Worm (Caenorhabditis elegans): ENCODE measurements around the gene F17H10.1.

The F17H10.1 gene

ce11 chrX:13104966-13105365 lies at the start of gene F17H10.1:
Gene F17H10.1 (plus strand): TSS chrX:13105241.
- TF ChIP-seq F13C5.2 (tag; optimal IDR thresholded peaks at IDR 0.05), result peak; percentile 18
- TF ChIP-seq ceh-13 (GFP tag; optimal IDR thresholded peaks at IDR 0.05), result no peak
- TF ChIP-seq ceh-36 (tag; optimal IDR thresholded peaks at IDR 0.05), result no peak
- TF ChIP-seq scrt-1 (GFP tag; IDR thresholded peaks at IDR 0.05), result no peak
- no peak for TF ChIP-seq ama-1 (optimal IDR thresholded peaks at IDR 0.05)
- no peak for TF ChIP-seq hnd-1 (tag; optimal IDR thresholded peaks at IDR 0.05)
- TF ChIP-seq tbx-11 (GFP tag; IDR thresholded peaks at IDR 0.05), result no peak
- TF ChIP-seq pes-1 (GFP tag; IDR thresholded peaks at IDR 0.05), result no peak
- TF ChIP-seq hmbx-1 (tag; optimal IDR thresholded peaks at IDR 0.05), result no peak
- no peak for TF ChIP-seq sea-1 (GFP tag; conservative IDR thresholded peaks at IDR 0.05)
- TF ChIP-seq B0310.2 (tag; optimal IDR thresholded peaks at IDR 0.05), result no peak
- no peak for TF ChIP-seq flt-1 (GFP tag; IDR thresholded peaks at IDR 0.05)
- peak; percentile 42; the same call in 1 of the 2 replicates for TF ChIP-seq tbx-37 (GFP tag; conservative IDR thresholded peaks at IDR 0.05)
- TF ChIP-seq aly-1 (tag; optimal IDR thresholded peaks at IDR 0.05), result no peak
- no peak for TF ChIP-seq tra-4 (tag; optimal IDR thresholded peaks at IDR 0.05)
- no peak for TF ChIP-seq ets-7 (tag; optimal IDR thresholded peaks at IDR 0.05)
- TF ChIP-seq hmg-4 (GFP tag; optimal IDR thresholded peaks at IDR 0.05), result peak; percentile 20

- TF ChIP-seq pes-1 (GFP tag; IDR thresholded peaks at IDR 0.05) (no peak), aly-1 (tag; optimal IDR thresholded peaks at IDR 0.05) (no peak), F13C5.2 (tag; optimal IDR thresholded peaks at IDR 0.05) (no peak), tbx-11 (GFP tag; IDR thresholded peaks at IDR 0.05) (no peak), tra-4 (tag; optimal IDR thresholded peaks at IDR 0.05) (no peak), ceh-36 (tag; optimal IDR thresholded peaks at IDR 0.05) (no peak), scrt-1 (GFP tag; IDR thresholded peaks at IDR 0.05) (no peak), hnd-1 (tag; optimal IDR thresholded peaks at IDR 0.05) (no peak), flt-1 (GFP tag; IDR thresholded peaks at IDR 0.05) (no peak), ama-1 (optimal IDR thresholded peaks at IDR 0.05) (no peak), hmg-4 (GFP tag; optimal IDR thresholded peaks at IDR 0.05) (no peak), ets-7 (tag; optimal IDR thresholded peaks at IDR 0.05) (no peak)
These were observed 49.5 kb upstream of the F17H10.1 start, which contains the start of gene K03A11.6 for ce11 chrX:13055560-13055959. Gene K03A11.6 (plus strand): TSS chrX:13055860.

- TF ChIP-seq ceh-36 (tag; optimal IDR thresholded peaks at IDR 0.05) (no peak), hmbx-1 (tag; optimal IDR thresholded peaks at IDR 0.05) (no peak), F13C5.2 (tag; optimal IDR thresholded peaks at IDR 0.05) (no peak), tra-4 (tag; optimal IDR thresholded peaks at IDR 0.05) (no peak), hnd-1 (tag; optimal IDR thresholded peaks at IDR 0.05) (no peak), B0310.2 (tag; optimal IDR thresholded peaks at IDR 0.05) (no peak), scrt-1 (GFP tag; IDR thresholded peaks at IDR 0.05) (no peak), ama-1 (optimal IDR thresholded peaks at IDR 0.05) (no peak), ceh-13 (GFP tag; optimal IDR thresholded peaks at IDR 0.05) (no peak), hmg-4 (GFP tag; optimal IDR thresholded peaks at IDR 0.05) (no peak)
These were observed 45.1 kb upstream of the F17H10.1 start for ce11 chrX:13059984-13060383.

- no peak for TF ChIP-seq B0310.2 (tag; optimal IDR thresholded peaks at IDR 0.05)
These were observed 43.7 kb upstream of the F17H10.1 start for ce11 chrX:13061366-13061765.

- TF ChIP-seq hnd-1 (tag; optimal IDR thresholded peaks at IDR 0.05) (no peak), tra-4 (tag; optimal IDR thresholded peaks at IDR 0.05) (no peak), B0310.2 (tag; optimal IDR thresholded peaks at IDR 0.05) (no peak), sea-1 (GFP tag; conservative IDR thresholded peaks at IDR 0.05) (no peak), tbx-11 (GFP tag; IDR thresholded peaks at IDR 0.05) (no peak), ceh-36 (tag; optimal IDR thresholded peaks at IDR 0.05) (no peak), aly-1 (tag; optimal IDR thresholded peaks at IDR 0.05) (no peak), hmbx-1 (tag; optimal IDR thresholded peaks at IDR 0.05) (no peak), pes-1 (GFP tag; IDR thresholded peaks at IDR 0.05) (no peak), hmg-4 (GFP tag; optimal IDR thresholded peaks at IDR 0.05) (no peak), flt-1 (GFP tag; IDR thresholded peaks at IDR 0.05) (no peak), F13C5.2 (tag; optimal IDR thresholded peaks at IDR 0.05) (no peak), ama-1 (optimal IDR thresholded peaks at IDR 0.05) (no peak), ceh-13 (GFP tag; optimal IDR thresholded peaks at IDR 0.05) (no peak), ets-7 (tag; optimal IDR thresholded peaks at IDR 0.05) (no peak), tbx-37 (GFP tag; conservative IDR thresholded peaks at IDR 0.05) (no peak)
These were observed 42.0 kb upstream of the F17H10.1 start, which contains the start of gene K03A11.5 for ce11 chrX:13062934-13063585. Gene K03A11.5 (plus strand): TSS chrX:13063535.

ce11 chrX:13071120-13071519 lies 33.9 kb upstream of the F17H10.1 start, which contains the start of gene cpx-2:
Gene cpx-2 (minus strand): TSS chrX:13071220.
- TF ChIP-seq ama-1 (optimal IDR thresholded peaks at IDR 0.05) (no peak), hnd-1 (tag; optimal IDR thresholded peaks at IDR 0.05) (no peak), F13C5.2 (tag; optimal IDR thresholded peaks at IDR 0.05) (no peak), aly-1 (tag; optimal IDR thresholded peaks at IDR 0.05) (no peak), flt-1 (GFP tag; IDR thresholded peaks at IDR 0.05) (no peak)

ce11 chrX:13074373-13074772 lies 30.7 kb upstream of the F17H10.1 start, which contains the start of gene ceh-28:
Gene ceh-28 (plus strand): TSS chrX:13074673.
- TF ChIP-seq hnd-1 (tag; optimal IDR thresholded peaks at IDR 0.05), result no peak
- no peak for TF ChIP-seq F13C5.2 (tag; optimal IDR thresholded peaks at IDR 0.05)
- TF ChIP-seq ama-1 (optimal IDR thresholded peaks at IDR 0.05), result no peak
- TF ChIP-seq tbx-11 (GFP tag; IDR thresholded peaks at IDR 0.05), result no peak
- no peak for TF ChIP-seq hmbx-1 (tag; optimal IDR thresholded peaks at IDR 0.05)
- no peak for TF ChIP-seq tbx-37 (GFP tag; conservative IDR thresholded peaks at IDR 0.05)
- no peak for TF ChIP-seq sea-1 (GFP tag; conservative IDR thresholded peaks at IDR 0.05)

- TF ChIP-seq sea-1 (GFP tag; conservative IDR thresholded peaks at IDR 0.05) (no peak), scrt-1 (GFP tag; IDR thresholded peaks at IDR 0.05) (no peak), ceh-13 (GFP tag; optimal IDR thresholded peaks at IDR 0.05) (no peak), hmbx-1 (tag; optimal IDR thresholded peaks at IDR 0.05) (no peak), pes-1 (GFP tag; IDR thresholded peaks at IDR 0.05) (no peak), tbx-11 (GFP tag; IDR thresholded peaks at IDR 0.05) (no peak), flt-1 (GFP tag; IDR thresholded peaks at IDR 0.05) (no peak), ama-1 (optimal IDR thresholded peaks at IDR 0.05) (no peak), hnd-1 (tag; optimal IDR thresholded peaks at IDR 0.05) (no peak), tra-4 (tag; optimal IDR thresholded peaks at IDR 0.05) (no peak), aly-1 (tag; optimal IDR thresholded peaks at IDR 0.05) (no peak), B0310.2 (tag; optimal IDR thresholded peaks at IDR 0.05) (no peak), ceh-36 (tag; optimal IDR thresholded peaks at IDR 0.05) (no peak), tbx-37 (GFP tag; conservative IDR thresholded peaks at IDR 0.05) (no peak), F13C5.2 (tag; optimal IDR thresholded peaks at IDR 0.05) (no peak)
These were observed 27.2 kb upstream of the F17H10.1 start, which contains the start of gene K03A11.4 for ce11 chrX:13077872-13078271. Gene K03A11.4 (plus strand): TSS chrX:13078172.

Measured in whole organism, early embryonic.